Fruit fly (Drosophila melanogaster) whole organism, embryonic: ENCODE data around the gene TTLL6B.

ENCODE experiments used
- Awh ChIP-seq: fragments of 200-800 bp; sonication (Bioruptor generic); IDR thresholded peaks from 2 replicates; pipeline ENCODE4, ENCODE4 v1.3.6; 2022; ENCODE audit warnings: missing biosample characterization, missing genetic modification characterization
- Bteb2 ChIP-seq: fragments of 200-800 bp; sonication (Bioruptor generic); optimal IDR thresholded peaks from 2 replicates; lab custom pipeline; 2016; ENCODE audit warnings: missing biosample characterization, missing genetic modification characterization
- C15 ChIP-seq: fragments of 200-800 bp; sonication (Bioruptor generic); IDR thresholded peaks from 3 replicates; pipeline ENCODE4 v1.3.6; 2022; ENCODE audit warnings: missing biosample characterization, missing genetic modification characterization
- CG10209 ChIP-seq: fragments of 200-800 bp; sonication (Bioruptor generic); optimal IDR thresholded peaks from 3 replicates; lab custom pipeline; 2017; ENCODE audit warnings: missing biosample characterization, mild to moderate bottlenecking, missing genetic modification characterization, missing genetic modification reagents
- CG13775 ChIP-seq: fragments of 200-800 bp; sonication (Bioruptor generic); optimal IDR thresholded peaks from 3 replicates; lab custom pipeline; 2017; ENCODE audit warnings: missing biosample characterization, mild to moderate bottlenecking, missing genetic modification characterization
- CG15073 ChIP-seq: fragments of 200-800 bp; sonication (Bioruptor generic); optimal IDR thresholded peaks from 2 replicates; lab custom pipeline; 2016; ENCODE audit warnings: missing biosample characterization, missing genetic modification characterization
- CG16813 ChIP-seq: fragments of 200-800 bp; sonication (Bioruptor generic); IDR thresholded peaks from 3 replicates; pipeline ENCODE4 v1.3.6; 2022; ENCODE audit warnings: missing biosample characterization, missing genetic modification characterization; ENCODE audit not compliant: partially characterized antibody
- CG17829 ChIP-seq: fragments of 200-800 bp; optimal IDR thresholded peaks from 2 replicates; lab custom pipeline; 2019; ENCODE audit warnings: missing biosample characterization, mild to moderate bottlenecking, missing genetic modification characterization, moderate library complexity
- CG2889 ChIP-seq: fragments of 200-800 bp; sonication (Bioruptor generic); IDR thresholded peaks from 3 replicates; pipeline ENCODE4 v1.3.6; 2022; ENCODE audit warnings: missing biosample characterization, missing genetic modification characterization
- CG31441 ChIP-seq: fragments of 200-800 bp; sonication (Bioruptor generic); IDR thresholded peaks from 2 replicates; pipeline ENCODE4 v1.3.6; 2022; ENCODE audit warnings: missing biosample characterization, missing genetic modification characterization
- CG3995 ChIP-seq: fragments of 200-800 bp; sonication (Bioruptor generic); optimal IDR thresholded peaks from 3 replicates; lab custom pipeline; 2016; ENCODE audit warnings: missing biosample characterization, missing genetic modification characterization
- CG4328 ChIP-seq: fragments of 200-800 bp; sonication (Bioruptor generic); optimal IDR thresholded peaks from 3 replicates; lab custom pipeline; 2017; ENCODE audit warnings: missing biosample characterization, missing genetic modification reagents, missing genetic modification characterization
- CG4404 ChIP-seq: fragments of 200-800 bp; sonication (Bioruptor generic); IDR thresholded peaks from 2 replicates; pipeline ENCODE4 v1.3.6; 2022; ENCODE audit warnings: missing biosample characterization, missing genetic modification characterization
- CG4854 ChIP-seq: fragments of 200-800 bp; sonication (Bioruptor generic); optimal IDR thresholded peaks from 2 replicates; lab custom pipeline; 2016; ENCODE audit warnings: missing biosample characterization, missing genetic modification characterization, inconsistent platforms
- CG5953 ChIP-seq: fragments of 200-800 bp; sonication (Bioruptor generic); IDR thresholded peaks from 2 replicates; pipeline ENCODE4 v1.3.6; 2022; ENCODE audit warnings: missing biosample characterization, missing genetic modification characterization
- CG7372 ChIP-seq: fragments of 200-800 bp; sonication (Bioruptor generic); IDR thresholded peaks from 2 replicates; pipeline ENCODE4 v1.3.6; 2022; ENCODE audit warnings: missing biosample characterization, missing genetic modification characterization
- CG8290 ChIP-seq, 3 experiments: fragments of 200-800 bp; sonication (Bioruptor generic); optimal IDR thresholded peaks; 2 replicates each; lab custom pipeline; 2016 to 2019; ENCODE audit warnings: missing biosample characterization in 3 of 3, missing genetic modification characterization in 3 of 3, mild to moderate bottlenecking in 2 of 3, moderate library complexity in 1 of 3
- CG8924 ChIP-seq: fragments of 200-800 bp; optimal IDR thresholded peaks from 3 replicates; lab custom pipeline; 2019; ENCODE audit warnings: missing biosample characterization, mild to moderate bottlenecking, missing genetic modification characterization, moderate library complexity
- CG9727 ChIP-seq: fragments of 200-800 bp; sonication (Bioruptor generic); optimal IDR thresholded peaks from 3 replicates; lab custom pipeline; 2017; ENCODE audit warnings: missing biosample characterization, mild to moderate bottlenecking, missing genetic modification characterization
- CkIIα-i1 ChIP-seq: fragments of 200-800 bp; sonication (Bioruptor generic); IDR thresholded peaks from 2 replicates; pipeline ENCODE4 v1.3.6; 2022; ENCODE audit warnings: missing biosample characterization, missing genetic modification characterization
- CoRest ChIP-seq: fragments of 200-800 bp; sonication (Bioruptor generic); optimal IDR thresholded peaks from 3 replicates; lab custom pipeline; 2018; ENCODE audit warnings: missing biosample characterization, mild to moderate bottlenecking, missing genetic modification characterization, moderate library complexity
- Dll ChIP-seq: fragments of 200-800 bp; sonication (Bioruptor generic); IDR thresholded peaks from 4 replicates; pipeline ENCODE4 v1.3.6; 2022; ENCODE audit warnings: missing biosample characterization, missing genetic modification characterization; ENCODE audit not compliant: partially characterized antibody
- Doc3 ChIP-seq: fragments of 200-800 bp; sonication (Bioruptor generic); IDR thresholded peaks from 3 replicates; pipeline ENCODE4 v1.3.6; 2022; ENCODE audit warnings: missing biosample characterization, missing genetic modification characterization; ENCODE audit not compliant: partially characterized antibody
- E2f2 ChIP-seq: fragments of 200-800 bp; sonication (Bioruptor generic); IDR thresholded peaks from 2 replicates; pipeline ENCODE4 v1.3.6; 2022; ENCODE audit warnings: missing biosample characterization, missing genetic modification characterization
- Fer1 ChIP-seq: fragments of 200-800 bp; sonication (Bioruptor generic); optimal IDR thresholded peaks from 2 replicates; lab custom pipeline; 2017; ENCODE audit warnings: missing biosample characterization, mild to moderate bottlenecking, missing genetic modification characterization
- GATAe ChIP-seq: fragments of 200-800 bp; sonication (Bioruptor generic); conservative IDR thresholded peaks from 2 replicates; pipeline ENCODE4 v1.3.6; 2022; ENCODE audit warnings: missing biosample characterization, missing genetic modification characterization
- Gsc ChIP-seq: fragments of 200-800 bp; sonication (Bioruptor generic); IDR thresholded peaks from 2 replicates; pipeline ENCODE4 v1.3.6; 2022; ENCODE audit warnings: missing biosample characterization, missing genetic modification characterization
- Hand ChIP-seq: fragments of 200-800 bp; sonication (Bioruptor generic); optimal IDR thresholded peaks from 2 replicates; lab custom pipeline; 2017; ENCODE audit warnings: mild to moderate bottlenecking, missing biosample characterization, missing genetic modification reagents, missing genetic modification characterization
- Hmx ChIP-seq: fragments of 200-800 bp; sonication (Bioruptor generic); optimal IDR thresholded peaks from 2 replicates; lab custom pipeline; 2016; ENCODE audit warnings: missing biosample characterization, missing genetic modification characterization
- Lhr ChIP-seq: fragments of 200-800 bp; sonication (Bioruptor generic); optimal IDR thresholded peaks from 3 replicates; lab custom pipeline; 2017; ENCODE audit warnings: mild to moderate bottlenecking, missing biosample characterization, missing genetic modification reagents, missing genetic modification characterization
- Myb ChIP-seq: fragments of 200-800 bp; sonication (Bioruptor generic); optimal IDR thresholded peaks from 2 replicates; lab custom pipeline; 2016; ENCODE audit warnings: missing biosample characterization, missing genetic modification characterization
- Poxn ChIP-seq: fragments of 200-800 bp; sonication (Bioruptor generic); IDR thresholded peaks from 2 replicates; pipeline ENCODE4 v1.3.6; 2022; ENCODE audit warnings: missing biosample characterization, missing genetic modification characterization
- Tbp ChIP-seq: fragments of >200 bp; optimal IDR thresholded peaks from 2 replicates; lab custom pipeline; 2018; ENCODE audit warnings: missing biosample characterization, missing genetic modification characterization
- crc ChIP-seq: fragments of 200-800 bp; sonication (Bioruptor generic); optimal IDR thresholded peaks from 2 replicates; lab custom pipeline; 2016; ENCODE audit warnings: missing biosample characterization, missing genetic modification characterization
- crol ChIP-seq: fragments of 200-800 bp; sonication (Bioruptor generic); IDR thresholded peaks from 2 replicates; pipeline ENCODE4 v1.3.6; 2022; ENCODE audit warnings: missing biosample characterization, missing genetic modification characterization
- dmrt11E ChIP-seq: fragments of 200-800 bp; sonication (Bioruptor generic); optimal IDR thresholded peaks from 3 replicates; lab custom pipeline; 2018; ENCODE audit warnings: missing biosample characterization, mild to moderate bottlenecking, missing genetic modification characterization, moderate library complexity
- gcm2 ChIP-seq: fragments of 200-800 bp; sonication (Bioruptor generic); optimal IDR thresholded peaks from 2 replicates; lab custom pipeline; 2016; ENCODE audit warnings: missing biosample characterization, missing genetic modification characterization
- odd ChIP-seq: fragments of 200-800 bp; sonication (Bioruptor generic); optimal IDR thresholded peaks from 2 replicates; lab custom pipeline; 2017; ENCODE audit warnings: missing biosample characterization, mild to moderate bottlenecking, missing genetic modification characterization
- pb ChIP-seq: fragments of 200-800 bp; sonication (Bioruptor generic); optimal IDR thresholded peaks from 3 replicates; lab custom pipeline; 2016; ENCODE audit warnings: missing biosample characterization, missing genetic modification characterization
- slp2 ChIP-seq: fragments of 200-800 bp; sonication (Bioruptor generic); optimal IDR thresholded peaks from 2 replicates; lab custom pipeline; 2016; ENCODE audit warnings: missing biosample characterization, missing genetic modification characterization
- so ChIP-seq: fragments of 200-800 bp; sonication (Bioruptor generic); IDR thresholded peaks from 3 replicates; pipeline ENCODE4 v1.3.6; 2022; ENCODE audit warnings: missing biosample characterization, missing genetic modification characterization
- sr ChIP-seq: fragments of 200-800 bp; sonication (Bioruptor generic); IDR thresholded peaks from 3 replicates; pipeline ENCODE4 v1.3.6; 2022; ENCODE audit warnings: missing biosample characterization, missing genetic modification characterization
- sug ChIP-seq: fragments of 200-800 bp; optimal IDR thresholded peaks from 2 replicates; lab custom pipeline; 2019; ENCODE audit warnings: missing biosample characterization, mild to moderate bottlenecking, missing genetic modification characterization, moderate library complexity
- toy ChIP-seq: fragments of 200-800 bp; sonication (Bioruptor generic); IDR thresholded peaks from 2 replicates; pipeline ENCODE4 v1.3.6; 2022; ENCODE audit warnings: missing biosample characterization, missing genetic modification characterization
- trh ChIP-seq: fragments of 200-800 bp; sonication (Bioruptor generic); optimal IDR thresholded peaks from 2 replicates; lab custom pipeline; 2016; ENCODE audit warnings: missing biosample characterization, missing genetic modification characterization
- tup ChIP-seq: fragments of 200-800 bp; sonication (Bioruptor generic); optimal IDR thresholded peaks from 2 replicates; lab custom pipeline; 2016; ENCODE audit warnings: missing biosample characterization, mild to moderate bottlenecking, missing genetic modification characterization, moderate library complexity
- unc-4 ChIP-seq: fragments of 200-800 bp; sonication (Bioruptor generic); IDR thresholded peaks from 2 replicates; pipeline ENCODE4 v1.3.6; 2022; ENCODE audit warnings: missing biosample characterization, missing genetic modification characterization; ENCODE audit not compliant: partially characterized antibody
- usp ChIP-seq: fragments of >200 bp; optimal IDR thresholded peaks from 2 replicates; lab custom pipeline; 2017; ENCODE audit warnings: missing biosample characterization, missing genetic modification characterization
- wdn ChIP-seq: fragments of 200-800 bp; sonication (Bioruptor generic); IDR thresholded peaks from 2 replicates; pipeline ENCODE4 v1.3.6; 2022; ENCODE audit warnings: missing biosample characterization, missing genetic modification characterization
- zen2 ChIP-seq: fragments of 200-800 bp; sonication (Bioruptor generic); IDR thresholded peaks from 3 replicates; pipeline ENCODE4 v1.3.6; 2022; ENCODE audit warnings: missing biosample characterization, missing genetic modification characterization; ENCODE audit not compliant: partially characterized antibody

Gene TTLL6B

DNA sequence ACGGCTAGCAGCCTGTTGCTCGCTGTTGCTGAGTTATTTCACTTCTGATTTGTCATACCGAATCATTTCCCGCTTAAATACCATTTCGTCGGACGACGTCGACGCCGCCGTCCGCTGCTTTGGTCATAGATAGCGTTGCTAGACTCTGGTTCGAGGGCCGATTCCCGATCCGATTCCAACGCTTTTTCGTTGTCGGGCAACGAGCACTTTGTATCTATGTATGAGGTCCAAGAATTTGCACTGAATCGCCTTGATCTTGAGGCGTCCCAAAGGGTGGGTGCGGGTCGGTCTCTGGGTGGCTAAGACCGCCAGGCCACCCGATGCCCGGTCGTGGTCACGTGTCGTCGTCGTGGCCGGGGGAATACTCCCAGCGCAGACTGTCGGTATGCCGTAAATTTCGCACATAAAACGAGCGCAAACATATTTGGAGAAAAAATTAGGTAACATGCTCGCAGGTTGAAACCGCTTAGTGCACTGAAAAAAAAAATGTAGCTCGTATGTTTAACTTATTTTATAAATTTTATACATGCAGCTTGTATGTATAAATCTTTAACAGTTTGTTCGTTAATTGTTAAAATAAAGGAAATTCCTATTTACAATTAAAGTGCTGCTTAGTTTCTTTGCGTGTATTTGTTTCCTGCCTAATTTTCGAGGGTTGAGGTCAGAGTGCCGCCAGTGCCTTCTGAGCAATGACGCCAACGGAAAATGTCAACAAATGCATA lies 41.5 kb upstream of the TTLL6B start, which contains the start of gene CG3348 (continued):
- TF ChIP-seq CG9727 (GFP tag; lab: Kevin White, UChicago) (peak; percentile 84), CG31441 (peak; percentile 59), wdn (GFP tag; lab: Robert Waterston, UW) (peak; percentile 71), CG4854 (GFP tag; lab: Kevin White, UChicago) (no peak), Fer1 (GFP tag; lab: Kevin White, UChicago) (peak; percentile 84), CkIIα-i1 (no peak), CG2889 (peak; percentile 54; the same call in 1 of the 3 replicates), CG8924 (tag; lab: Kevin White, UChicago) (peak; percentile 62), Hmx (peak; percentile 64), crc (GFP tag; lab: Kevin White, UChicago) (peak; percentile 49), CG10209 (GFP tag; lab: Kevin White, UChicago) (peak; percentile 65), CG17829 (tag; lab: Kevin White, UChicago) (peak; percentile 43), Hand (GFP tag; lab: Kevin White, UChicago) (peak; percentile 36), Awh (peak; percentile 38; the same call in 1 of the 2 replicates), E2f2 (GFP tag; lab: Robert Waterston, UW) (no peak), tup (GFP tag; lab: Kevin White, UChicago) (peak; percentile 20), usp (GFP tag; lab: Kevin White, UChicago) (no peak), Bteb2 (GFP tag; lab: Kevin White, UChicago) (peak; percentile 53), Myb (GFP tag; lab: Kevin White, UChicago) (peak; percentile 50), slp2 (GFP tag; lab: Kevin White, UChicago) (peak; percentile 12), Tbp (no peak), crol (GFP tag; lab: Robert Waterston, UW) (no peak), GATAe (GFP tag; lab: Robert Waterston, UW) (peak; percentile 31), pb (no peak), unc-4 (GFP tag; lab: Robert Waterston, UW) (no peak), trh (GFP tag; lab: Kevin White, UChicago) (no peak), CG13775 (GFP tag; lab: Kevin White, UChicago) (peak; percentile 73), Gsc (GFP tag; lab: Robert Waterston, UW) (no peak), sug (tag; lab: Kevin White, UChicago) (peak; percentile 11), Doc3 (GFP tag; lab: Robert Waterston, UW) (no peak), dmrt11E (tag; lab: Kevin White, UChicago) (peak; percentile 51), so (GFP tag; lab: Robert Waterston, UW) (0 out of 3 replicates have a peak, but pooled peaks have one; percentile 43), CG15073 (GFP tag; lab: Kevin White, UChicago) (no peak), Poxn (GFP tag; lab: Robert Waterston, UW) (peak; percentile 65), toy (peak; percentile 62), CG8290 (GFP tag; optimal IDR thresholded peaks at IDR 0.05; lab: Kevin White, UChicago) (no peak), CG8290 (tag; optimal IDR thresholded peaks at IDR 0.05; lab: Kevin White, UChicago) (no peak), CG5953 (GFP tag; lab: Robert Waterston, UW) (no peak), CG4328 (GFP tag; lab: Kevin White, UChicago) (peak; percentile 15), CG7372 (GFP tag; lab: Robert Waterston, UW) (peak; percentile 58), odd (no peak), zen2 (GFP tag; lab: Robert Waterston, UW) (no peak), CG16813 (GFP tag; lab: Robert Waterston, UW) (no peak), C15 (GFP tag; lab: Robert Waterston, UW) (no peak), CoRest (tag; lab: Kevin White, UChicago) (peak; percentile 73), Dll (GFP tag; lab: Robert Waterston, UW) (no peak), Lhr (GFP tag; lab: Kevin White, UChicago) (no peak), CG3995 (GFP tag; lab: Kevin White, UChicago) (peak; percentile 59), gcm2 (GFP tag; lab: Kevin White, UChicago) (no peak), CG4404 (peak; percentile 61), sr (no peak)
